Fruit fly (Drosophila melanogaster) whole organism, embryonic: ENCODE measurements around the gene Edg78E.

Experiments used
- CG10959 ChIP-seq: fragments of 200-800 bp; sonication (Bioruptor generic); IDR thresholded peaks from 2 replicates; pipeline ENCODE4 v1.3.6; 2022; ENCODE audit warnings: missing biosample characterization, missing genetic modification characterization
- CG31365 ChIP-seq: fragments of 200-800 bp; sonication (Bioruptor generic); optimal IDR thresholded peaks from 2 replicates; lab custom pipeline; 2018; ENCODE audit warnings: missing biosample characterization, mild to moderate bottlenecking, missing genetic modification characterization
- CG32767 ChIP-seq: fragments of 200-800 bp; sonication (Bioruptor generic); IDR thresholded peaks from 2 replicates; pipeline ENCODE4 v1.3.6; 2022; ENCODE audit warnings: missing biosample characterization, missing genetic modification characterization
- CG7786 ChIP-seq: fragments of 200-800 bp; sonication (Bioruptor generic); optimal IDR thresholded peaks from 2 replicates; lab custom pipeline; 2016; ENCODE audit warnings: missing biosample characterization, missing genetic modification characterization
- Dfd ChIP-seq, 2 experiments: fragments of >200 bp; optimal IDR thresholded peaks; 2 replicates each; lab custom pipeline; 2017; ENCODE audit warnings: missing biosample characterization in 2 of 2, missing genetic modification characterization in 2 of 2
- Mes4 ChIP-seq: fragments of 200-800 bp; sonication (Bioruptor generic); optimal IDR thresholded peaks from 2 replicates; lab custom pipeline; 2016; ENCODE audit warnings: missing biosample characterization, missing genetic modification characterization
- Six4 ChIP-seq: fragments of 200-800 bp; sonication (Bioruptor generic); optimal IDR thresholded peaks from 2 replicates; lab custom pipeline; 2016; ENCODE audit warnings: missing biosample characterization, missing genetic modification characterization
- exex ChIP-seq: fragments of 200-800 bp; sonication (Bioruptor generic); optimal IDR thresholded peaks from 4 replicates; lab custom pipeline; 2018; ENCODE audit warnings: missing biosample characterization, mild to moderate bottlenecking, missing genetic modification characterization, moderate library complexity

- no peak for TF ChIP-seq CG32767 (GFP tag; lab: Robert Waterston, UW)
- TF ChIP-seq CG7786 (GFP tag; lab: Kevin White, UChicago), result no peak
- no peak for TF ChIP-seq exex (tag; lab: Kevin White, UChicago)
- no peak for TF ChIP-seq Mes4 (GFP tag; lab: Kevin White, UChicago)
- TF ChIP-seq Dfd (GFP tag; optimal IDR thresholded peaks at IDR 0.05; lab: Kevin White, UChicago), result no peak
- TF ChIP-seq Six4 (GFP tag; lab: Kevin White, UChicago), result no peak
- no peak for TF ChIP-seq CG10959 (GFP tag; lab: Robert Waterston, UW)
- TF ChIP-seq CG31365 (tag; lab: Kevin White, UChicago), result no peak
Observed at dm6 chr3L:21319957-21320356, 22.4 kb upstream of the Edg78E start.
